Worm (Caenorhabditis elegans) whole organism, L4 larva: ENCODE data around the gene B0524.3.

Source experiments
- T20F7.1 ChIP-seq: fragments of 200-800 bp; sonication (Bioruptor generic); optimal IDR thresholded peaks from 2 replicates; lab custom pipeline; 2018; ENCODE audit warnings: mild to moderate bottlenecking, missing genetic modification characterization, missing compliant biosample characterization
- Y105C5A.15 ChIP-seq: fragments of 200-800 bp; sonication (Bioruptor generic); IDR thresholded peaks from 2 replicates; pipeline ENCODE4 v1.3.6; 2022; ENCODE audit warnings: missing genetic modification characterization, missing compliant biosample characterization
- Y48G9A.11 ChIP-seq: fragments of 200-800 bp; sonication (Bioruptor generic); IDR thresholded peaks from 2 replicates; pipeline ENCODE4 v1.3.6; 2022; ENCODE audit warnings: missing genetic modification reagents, missing genetic modification characterization, missing compliant biosample characterization
- ZK337.2 ChIP-seq: fragments of 200-800 bp; sonication (Bioruptor generic); IDR thresholded peaks from 2 replicates; pipeline ENCODE4 v1.3.6; 2022; ENCODE audit warnings: missing genetic modification reagents, missing genetic modification characterization, missing compliant biosample characterization
- ZK546.5 ChIP-seq, 2 experiments: sonication (generic microtip); optimal IDR thresholded peaks; 2 replicates each; lab custom pipeline; 2017; ENCODE audit warnings: missing biosample characterization in 2 of 2, missing genetic modification characterization in 2 of 2
- aha-1 ChIP-seq: fragments of 150-350 bp; peaks from one replicate; lab custom pipeline; 2014; ENCODE audit warnings: missing biosample characterization, missing genetic modification characterization
- ceh-28 ChIP-seq: fragments of 150-350 bp; optimal IDR thresholded peaks from 2 replicates; lab custom pipeline; 2014; ENCODE audit warnings: missing biosample characterization, missing genetic modification reagents, missing genetic modification characterization
- ceh-32 ChIP-seq: sonication (generic microtip); optimal IDR thresholded peaks from 2 replicates; lab custom pipeline; 2016; ENCODE audit warnings: mild to moderate bottlenecking, missing genetic modification characterization, missing compliant biosample characterization; ENCODE audit not compliant: poor library complexity
- ceh-82 ChIP-seq: sonication (generic microtip); optimal IDR thresholded peaks from 2 replicates; lab custom pipeline; 2017; ENCODE audit warnings: missing biosample characterization, missing genetic modification characterization
- cey-2 ChIP-seq: sonication (generic microtip); optimal IDR thresholded peaks from 3 replicates; lab custom pipeline; 2017; ENCODE audit warnings: missing genetic modification characterization, mild to moderate bottlenecking, missing compliant biosample characterization, antibody characterized with exemption, borderline replicate concordance; ENCODE audit not compliant: insufficient read depth
- daf-12 ChIP-seq: fragments of 150-350 bp; optimal IDR thresholded peaks from 2 replicates; lab custom pipeline; 2014; ENCODE audit warnings: missing biosample characterization, missing genetic modification reagents, missing genetic modification characterization
- daf-16 ChIP-seq, 3 experiments: sonication (generic microtip); optimal IDR thresholded peaks; 2 replicates each; lab custom pipeline; 2016 to 2017; ENCODE audit warnings: missing genetic modification characterization in 3 of 3, missing genetic modification reagents in 3 of 3, mild to moderate bottlenecking in 2 of 3, missing compliant biosample characterization in 2 of 3, missing biosample characterization in 1 of 3, moderate library complexity in 1 of 3
- daf-19 ChIP-seq: fragments of 200-800 bp; sonication (Bioruptor generic); conservative IDR thresholded peaks from 2 replicates; pipeline ENCODE4 v1.3.6; 2022; ENCODE audit warnings: missing genetic modification characterization, missing compliant biosample characterization
- dpl-1 ChIP-seq: fragments of 150-350 bp; optimal IDR thresholded peaks from 2 replicates; lab custom pipeline; 2014; ENCODE audit warnings: missing biosample characterization, missing genetic modification reagents, missing genetic modification characterization
- dve-1 ChIP-seq: sonication (generic microtip); optimal IDR thresholded peaks from 2 replicates; lab custom pipeline; 2017; ENCODE audit warnings: antibody characterized with exemption, mild to moderate bottlenecking, missing genetic modification characterization, missing compliant biosample characterization; ENCODE audit not compliant: insufficient read depth
- egl-43 ChIP-seq: fragments of 200-800 bp; sonication (Bioruptor generic); IDR thresholded peaks from 2 replicates; pipeline ENCODE4 v1.3.6; 2022; ENCODE audit warnings: missing genetic modification reagents, missing genetic modification characterization, missing compliant biosample characterization
- hif-1 ChIP-seq, 2 experiments: sonication (generic microtip); optimal IDR thresholded peaks; 2 replicates each; lab custom pipeline; 2016 to 2017; ENCODE audit warnings: missing compliant biosample characterization in 2 of 2, missing genetic modification characterization in 2 of 2, missing genetic modification reagents in 2 of 2, missing genotype in 2 of 2, mild to moderate bottlenecking in 1 of 2
- hlh-11 ChIP-seq: fragments of 200-800 bp; sonication (Bioruptor generic); optimal IDR thresholded peaks from 2 replicates; lab custom pipeline; 2018; ENCODE audit warnings: mild to moderate bottlenecking, missing genetic modification characterization, missing compliant biosample characterization
- hlh-30 ChIP-seq: sonication (generic microtip); optimal IDR thresholded peaks from 2 replicates; lab custom pipeline; 2017; ENCODE audit warnings: antibody characterized with exemption, mild to moderate bottlenecking, missing genetic modification characterization, missing compliant biosample characterization; ENCODE audit not compliant: insufficient read depth
- hmg-1.1 ChIP-seq: fragments of 200-800 bp; sonication (Bioruptor generic); IDR thresholded peaks from 2 replicates; pipeline ENCODE4 v1.3.6; 2022; ENCODE audit warnings: missing genetic modification reagents, missing genetic modification characterization, missing compliant biosample characterization
- jun-1 ChIP-seq: fragments of 150-350 bp; optimal IDR thresholded peaks from 2 replicates; lab custom pipeline; 2014; ENCODE audit warnings: missing biosample characterization, missing genetic modification reagents, missing genetic modification characterization
- lin-1 ChIP-seq: fragments of 200-800 bp; sonication (Bioruptor generic); IDR thresholded peaks from 2 replicates; pipeline ENCODE4 v1.3.6; 2022; ENCODE audit warnings: missing genetic modification reagents, missing genetic modification characterization, missing compliant biosample characterization
- lin-13 ChIP-seq: fragments of 150-350 bp; optimal IDR thresholded peaks from 2 replicates; lab custom pipeline; 2014; ENCODE audit warnings: missing biosample characterization, missing genetic modification reagents, missing genetic modification characterization
- lin-15B ChIP-seq: fragments of 150-350 bp; sonication (generic microtip); optimal IDR thresholded peaks from 3 replicates; lab custom pipeline; 2014; ENCODE audit warnings: missing biosample characterization, missing genetic modification characterization
- lin-29 ChIP-seq: fragments of 200-800 bp; sonication (Bioruptor generic); IDR thresholded peaks from 2 replicates; pipeline ENCODE4 v1.3.6; 2022; ENCODE audit warnings: missing genetic modification reagents, missing genetic modification characterization, missing compliant biosample characterization
- lin-38 ChIP-seq: fragments of 200-800 bp; sonication (Bioruptor generic); IDR thresholded peaks from 2 replicates; pipeline ENCODE4 v1.3.6; 2022; ENCODE audit warnings: missing genetic modification reagents, missing genetic modification characterization, missing compliant biosample characterization
- lir-3 ChIP-seq: sonication (generic microtip); optimal IDR thresholded peaks from 2 replicates; lab custom pipeline; 2016; ENCODE audit warnings: mild to moderate bottlenecking, missing genetic modification characterization, missing compliant biosample characterization
- lsy-2 ChIP-seq, 2 experiments: fragments of 150-350 bp in 1 of 2; sonication (generic microtip) in 1 of 2; optimal IDR thresholded peaks; 2 replicates each; lab custom pipeline; 2014 to 2017; ENCODE audit warnings: missing biosample characterization in 2 of 2, missing genetic modification characterization in 2 of 2
- madf-9 ChIP-seq: fragments of 200-800 bp; sonication (Bioruptor generic); conservative IDR thresholded peaks from 2 replicates; pipeline ENCODE4 v1.3.6; 2022; ENCODE audit warnings: missing genetic modification reagents, missing genetic modification characterization, missing compliant biosample characterization
- mdt-29 ChIP-seq: fragments of 200-800 bp; sonication (Bioruptor generic); IDR thresholded peaks from 2 replicates; pipeline ENCODE4 v1.3.6; 2022; ENCODE audit warnings: missing genetic modification reagents, missing genetic modification characterization, missing compliant biosample characterization
- mep-1 ChIP-seq: fragments of 150-350 bp; sonication (generic microtip); optimal IDR thresholded peaks from 3 replicates; lab custom pipeline; 2014; ENCODE audit warnings: missing biosample characterization, missing genetic modification characterization
- mes-2 ChIP-seq: sonication (generic microtip); optimal IDR thresholded peaks from 2 replicates; lab custom pipeline; 2016; ENCODE audit warnings: missing genotype, mild to moderate bottlenecking, missing genetic modification characterization, missing compliant biosample characterization; ENCODE audit not compliant: poor library complexity, severe bottlenecking
- mxl-2 ChIP-seq: fragments of 200-800 bp; sonication (Bioruptor generic); conservative IDR thresholded peaks from 2 replicates; pipeline ENCODE4 v1.3.6; 2022; ENCODE audit warnings: missing genetic modification reagents, missing genetic modification characterization, missing compliant biosample characterization
- nhr-11 ChIP-seq: fragments of 150-350 bp; optimal IDR thresholded peaks from 2 replicates; lab custom pipeline; 2014; ENCODE audit warnings: missing biosample characterization, missing genetic modification characterization
- nhr-111 ChIP-seq: fragments of 200-800 bp; sonication (Bioruptor generic); optimal IDR thresholded peaks from 2 replicates; lab custom pipeline; 2018; ENCODE audit warnings: mild to moderate bottlenecking, missing genetic modification characterization, missing compliant biosample characterization
- nhr-42 ChIP-seq: fragments of 200-800 bp; sonication (Bioruptor generic); IDR thresholded peaks from 2 replicates; pipeline ENCODE4 v1.3.6; 2022; ENCODE audit warnings: missing genetic modification characterization, missing compliant biosample characterization
- nhr-6 ChIP-seq: fragments of 150-350 bp; optimal IDR thresholded peaks from 2 replicates; lab custom pipeline; 2014; ENCODE audit warnings: missing biosample characterization, missing genetic modification characterization
- pha-4 ChIP-seq, 2 experiments: fragments of 150-350 bp in 1 of 2; fragments of 200-800 bp in 1 of 2; sonication (Bioruptor generic) in 1 of 2; IDR thresholded peaks in 1 of 2; optimal IDR thresholded peaks in 1 of 2; 2 replicates each; pipeline versions ENCODE4 v1.3.6 to Lab custom; 2014 to 2022; ENCODE audit warnings: missing genetic modification characterization in 2 of 2, missing genetic modification reagents in 2 of 2, missing biosample characterization in 1 of 2, missing compliant biosample characterization in 1 of 2
- pqm-1 ChIP-seq: sonication (generic microtip); optimal IDR thresholded peaks from 2 replicates; lab custom pipeline; 2017; ENCODE audit warnings: missing biosample characterization, missing genetic modification characterization
- rbr-2 ChIP-seq: sonication (generic microtip); optimal IDR thresholded peaks from 2 replicates; lab custom pipeline; 2016; ENCODE audit warnings: missing genotype, missing genetic modification characterization, missing compliant biosample characterization
- sdz-12 ChIP-seq: fragments of 200-800 bp; sonication (Bioruptor generic); optimal IDR thresholded peaks from 2 replicates; lab custom pipeline; 2018; ENCODE audit warnings: mild to moderate bottlenecking, missing genetic modification characterization, missing compliant biosample characterization
- skn-1 ChIP-seq: fragments of 150-350 bp; optimal IDR thresholded peaks from 2 replicates; lab custom pipeline; 2014; ENCODE audit warnings: missing biosample characterization, missing genetic modification characterization
- spr-1 ChIP-seq: sonication (generic microtip); optimal IDR thresholded peaks from 2 replicates; lab custom pipeline; 2016; ENCODE audit warnings: mild to moderate bottlenecking, missing genetic modification characterization, missing compliant biosample characterization
- spr-3 ChIP-seq: fragments of 200-800 bp; sonication (Bioruptor generic); optimal IDR thresholded peaks from 2 replicates; lab custom pipeline; 2018; ENCODE audit warnings: mild to moderate bottlenecking, missing genetic modification characterization, missing compliant biosample characterization
- zip-2 ChIP-seq: fragments of 150-350 bp; optimal IDR thresholded peaks from 2 replicates; lab custom pipeline; 2014; ENCODE audit warnings: missing biosample characterization, missing genetic modification characterization
- ztf-7 ChIP-seq: fragments of 150-350 bp; optimal IDR thresholded peaks from 2 replicates; lab custom pipeline; 2014; ENCODE audit warnings: missing biosample characterization, missing genetic modification characterization

The B0524.3 gene

DNA sequence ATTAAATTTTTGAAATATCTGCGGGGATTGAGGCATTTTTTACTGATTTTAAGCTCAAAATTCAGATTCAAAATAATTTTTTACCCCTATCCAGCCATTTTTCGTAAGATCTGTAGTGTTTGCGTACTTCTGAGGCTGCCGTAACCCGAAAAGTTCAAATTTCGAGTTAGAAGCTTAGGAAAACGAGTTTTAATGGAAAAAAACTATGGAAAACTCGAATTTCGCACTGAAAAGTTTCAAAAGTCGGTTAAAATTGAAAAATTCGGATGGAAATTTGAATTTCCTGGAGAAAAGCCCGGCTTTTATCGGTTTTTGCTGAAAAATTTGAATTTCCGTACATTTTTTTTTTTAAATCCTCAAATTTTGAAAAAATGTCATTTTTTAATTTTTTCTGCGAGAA lies 16.5 kb downstream of the B0524.3 start:
- TF ChIP-seq aha-1 (tag; lab: Kevin White, UChicago) (peak; percentile 91), dve-1 (tag; lab: Kevin White, UChicago) (no peak)

- no peak for TF ChIP-seq lin-13
- TF ChIP-seq pha-4 (GFP tag; IDR thresholded peaks at IDR 0.05; lab: Robert Waterston, UW), result no peak
- peak; percentile 53 for TF ChIP-seq pha-4 (tag; optimal IDR thresholded peaks at IDR 0.05; lab: Kevin White, UChicago)
- TF ChIP-seq sdz-12 (GFP tag; lab: Kevin White, UChicago), result no peak
- TF ChIP-seq mes-2 (tag; lab: Kevin White, UChicago), result peak; percentile 75
- TF ChIP-seq ztf-7, result no peak
- peak; percentile 46 for TF ChIP-seq dve-1 (tag; lab: Kevin White, UChicago)
- TF ChIP-seq nhr-11 (tag; lab: Kevin White, UChicago), result no peak
- no peak for TF ChIP-seq mdt-29 (GFP tag; lab: Robert Waterston, UW)
- no peak for TF ChIP-seq lir-3 (tag; lab: Kevin White, UChicago)
- no peak for TF ChIP-seq ceh-32 (tag; lab: Kevin White, UChicago)
- TF ChIP-seq hlh-11, result no peak
- TF ChIP-seq mep-1, result peak; percentile 68
- TF ChIP-seq daf-19 (GFP tag; lab: Robert Waterston, UW), result no peak
- no peak for TF ChIP-seq ZK337.2 (GFP tag; lab: Robert Waterston, UW)
- no peak for TF ChIP-seq mxl-2 (GFP tag; lab: Robert Waterston, UW)
- no peak for TF ChIP-seq zip-2 (tag; lab: Kevin White, UChicago)
- no peak for TF ChIP-seq lin-1 (GFP tag; lab: Robert Waterston, UW)
- TF ChIP-seq hlh-30 (tag; lab: Kevin White, UChicago), result peak; percentile 23
- no peak for TF ChIP-seq ceh-82 (tag; lab: Kevin White, UChicago)
- no peak for TF ChIP-seq cey-2 (tag; lab: Kevin White, UChicago)
- TF ChIP-seq dpl-1, result peak; percentile 73
- no peak for TF ChIP-seq lin-29 (GFP tag; lab: Robert Waterston, UW)
- no peak for TF ChIP-seq egl-43 (GFP tag; lab: Robert Waterston, UW)
- peak; percentile 98 for TF ChIP-seq T20F7.1 (GFP tag; lab: Kevin White, UChicago)
- TF ChIP-seq nhr-111 (GFP tag; lab: Kevin White, UChicago), result no peak
- no peak for TF ChIP-seq jun-1 (tag; lab: Kevin White, UChicago)
- TF ChIP-seq madf-9 (GFP tag; lab: Robert Waterston, UW), result no peak
- no peak for TF ChIP-seq spr-1 (tag; lab: Kevin White, UChicago)
- TF ChIP-seq Y48G9A.11 (GFP tag; lab: Robert Waterston, UW), result peak; percentile 97
- TF ChIP-seq hif-1 (tag; optimal IDR thresholded peaks at IDR 0.05; lab: Kevin White, UChicago), result no peak
- TF ChIP-seq lin-38 (GFP tag; lab: Robert Waterston, UW), result peak; percentile 64
- TF ChIP-seq daf-12 (tag; lab: Kevin White, UChicago), result no peak
- TF ChIP-seq ZK546.5 (tag; optimal IDR thresholded peaks at IDR 0.05; lab: Kevin White, UChicago), result no peak
- no peak for TF ChIP-seq pqm-1 (tag; lab: Kevin White, UChicago)
- no peak for TF ChIP-seq Y105C5A.15 (GFP tag; lab: Robert Waterston, UW)
- TF ChIP-seq daf-16 (GFP tag; optimal IDR thresholded peaks at IDR 0.05; lab: Kevin White, UChicago), result no peak
- peak; percentile 37 for TF ChIP-seq daf-16 (tag; optimal IDR thresholded peaks at IDR 0.05; lab: Kevin White, UChicago)
- TF ChIP-seq ceh-28 (tag; lab: Kevin White, UChicago), result no peak
- peak; percentile 11 for TF ChIP-seq rbr-2 (tag; lab: Kevin White, UChicago)
- TF ChIP-seq lin-15B (tag; lab: Kevin White, UChicago), result no peak
- no peak for TF ChIP-seq skn-1 (tag; lab: Kevin White, UChicago)
- TF ChIP-seq nhr-6, result peak; percentile 18
- TF ChIP-seq hmg-1.1, result 0 out of 2 replicates have a peak, but pooled peaks have one; percentile 17
- peak in 1 of 2 experiments; percentile 90 for TF ChIP-seq lsy-2 (tag; optimal IDR thresholded peaks at IDR 0.05; lab: Kevin White, UChicago)
- TF ChIP-seq spr-3 (GFP tag; lab: Kevin White, UChicago), result no peak
- TF ChIP-seq nhr-42 (GFP tag; lab: Robert Waterston, UW), result no peak
These were observed 18.1 kb downstream of the B0524.3 start, which contains the start of the genes B0524.6 and pqn-41 for ce11 chrIII:1905589-1905988. B0524.6 (minus strand) TSS chrIII:1905640. pqn-41 (plus strand) TSS chrIII:1905958.
